Worm (Caenorhabditis elegans) whole organism, L2 larva: ENCODE measurements around the gene srd-56.

Source experiments
- ama-1 ChIP-seq: fragments of 150-350 bp; optimal IDR thresholded peaks from 2 replicates; lab custom pipeline; 2018; ENCODE audit warnings: inconsistent platforms
- dmd-4 ChIP-seq: sonication (generic microtip); optimal IDR thresholded peaks from 2 replicates; lab custom pipeline; 2017; ENCODE audit warnings: missing biosample characterization, missing genetic modification characterization
- lin-13 ChIP-seq: fragments of 150-350 bp; optimal IDR thresholded peaks from 2 replicates; lab custom pipeline; 2014; ENCODE audit warnings: missing biosample characterization, missing genetic modification reagents, missing genetic modification characterization
- lsy-2 ChIP-seq, 2 experiments: fragments of 150-350 bp in 1 of 2; sonication (generic microtip) in 1 of 2; optimal IDR thresholded peaks; 2 replicates each; lab custom pipeline; 2014 to 2017; ENCODE audit warnings: missing biosample characterization in 2 of 2, missing genetic modification characterization in 2 of 2
- mab-5 ChIP-seq: fragments of 150-350 bp; optimal IDR thresholded peaks from 2 replicates; lab custom pipeline; 2014; ENCODE audit warnings: missing biosample characterization, missing genetic modification characterization
- peb-1 ChIP-seq: fragments of 150-350 bp; optimal IDR thresholded peaks from 2 replicates; lab custom pipeline; 2014; ENCODE audit warnings: missing biosample characterization, missing genetic modification characterization
- ztf-11 ChIP-seq: sonication (generic microtip); optimal IDR thresholded peaks from 2 replicates; lab custom pipeline; 2017; ENCODE audit warnings: missing biosample characterization, missing genetic modification characterization

DNA sequence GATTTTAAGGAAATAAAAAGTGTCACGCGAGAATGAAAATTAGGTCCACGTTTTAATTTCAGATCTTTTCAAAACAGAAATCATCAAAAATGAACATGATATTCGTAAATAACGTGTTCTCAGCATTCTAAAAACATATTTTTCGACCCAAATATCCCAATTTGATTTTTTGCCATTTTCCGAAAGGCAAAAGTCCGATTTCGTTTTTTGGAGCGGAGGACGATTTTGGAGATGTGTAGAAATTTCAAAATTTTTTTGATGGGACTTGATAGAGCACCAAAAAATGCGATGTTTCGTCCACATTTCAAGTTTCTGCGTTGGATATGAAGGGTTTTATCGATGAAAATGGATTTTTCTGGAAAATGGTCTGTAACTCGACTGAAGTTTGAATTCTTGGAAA, 27.7 kb upstream of the srd-56 start:
- TF ChIP-seq lin-13 (GFP tag; lab: Kevin White, UChicago) (no peak), dmd-4 (tag; lab: Kevin White, UChicago) (no peak), lsy-2 (tag; optimal IDR thresholded peaks at IDR 0.05; lab: Kevin White, UChicago) (no peak), ama-1 (lab: Kevin White, UChicago) (no peak), peb-1 (tag; lab: Kevin White, UChicago) (no peak), ztf-11 (tag; lab: Kevin White, UChicago) (no peak), mab-5 (tag; lab: Kevin White, UChicago) (no peak)
